Fruit fly (Drosophila melanogaster): ENCODE data around the gene CG14671.

The CG14671 gene

dm6 chr3R:5613114-5613443 lies 48.5 kb upstream of the CG14671 start, which contains the start of gene Atu (continued):
- TF ChIP-seq CG1529 (GFP tag; optimal IDR thresholded peaks at IDR 0.05) (no peak), Abd-B (GFP tag; optimal IDR thresholded peaks at IDR 0.05) (peak; percentile 73), inv (GFP tag; IDR thresholded peaks at IDR 0.05; ENCODE audit: partially characterized antibody) (peak; percentile 90), CG5180 (GFP tag; optimal IDR thresholded peaks at IDR 0.05) (no peak), CG4820 (GFP tag; optimal IDR thresholded peaks at IDR 0.05) (peak; percentile 61), Bdp1 (GFP tag; optimal IDR thresholded peaks at IDR 0.05) (no peak), lilli (GFP tag; optimal IDR thresholded peaks at IDR 0.05) (peak; percentile 48), CG17568 (GFP tag; optimal IDR thresholded peaks at IDR 0.05) (no peak), slbo (GFP tag; IDR thresholded peaks at IDR 0.05) (peak; percentile 49; the same call in 1 of the 2 replicates), CG1792 (GFP tag; optimal IDR thresholded peaks at IDR 0.05) (peak; percentile 99), CG17829 (tag; optimal IDR thresholded peaks at IDR 0.05) (peak; percentile 49), CG17186 (GFP tag; optimal IDR thresholded peaks at IDR 0.05) (peak; percentile 57), CG3995 (GFP tag; optimal IDR thresholded peaks at IDR 0.05) (peak; percentile 80), Gsc (GFP tag; IDR thresholded peaks at IDR 0.05) (no peak), Eip74EF (GFP tag; optimal IDR thresholded peaks at IDR 0.05) (no peak), Atf3 (GFP tag; optimal IDR thresholded peaks at IDR 0.05) (no peak), eve (GFP tag; optimal IDR thresholded peaks at IDR 0.05) (no peak), Sry-β (GFP tag; optimal IDR thresholded peaks at IDR 0.05) (no peak), HLHmδ (GFP tag; optimal IDR thresholded peaks at IDR 0.05) (no peak), al (GFP tag; IDR thresholded peaks at IDR 0.05) (no peak), CTCF (GFP tag; optimal IDR thresholded peaks at IDR 0.05) (no peak), ATbp (GFP tag; optimal IDR thresholded peaks at IDR 0.05) (no peak), CG11093 (GFP tag; IDR thresholded peaks at IDR 0.05) (no peak), CG10267 (tag; optimal IDR thresholded peaks at IDR 0.05) (peak; percentile 61), CG14441 (GFP tag; IDR thresholded peaks at IDR 0.05) (no peak), CG1233 (GFP tag; optimal IDR thresholded peaks at IDR 0.05) (no peak), Ets97D (GFP tag; optimal IDR thresholded peaks at IDR 0.05) (peak; percentile 66), bbx (GFP tag; IDR thresholded peaks at IDR 0.05; ENCODE audit: partially characterized antibody) (peak; percentile 83), chinmo (GFP tag; IDR thresholded peaks at IDR 0.05; ENCODE audit: partially characterized antibody) (peak; percentile 87), so (GFP tag; IDR thresholded peaks at IDR 0.05) (no peak), ftz-f1 (GFP tag; optimal IDR thresholded peaks at IDR 0.05) (no peak), CG9437 (GFP tag; optimal IDR thresholded peaks at IDR 0.05) (peak; percentile 24), CG6854 (GFP tag; optimal IDR thresholded peaks at IDR 0.05) (no peak), chn (GFP tag; optimal IDR thresholded peaks at IDR 0.05) (peak; percentile 39), ara (GFP tag; IDR thresholded peaks at IDR 0.05) (no peak), bsh (GFP tag; optimal IDR thresholded peaks at IDR 0.05) (peak in 1 of 2 experiments; percentile 1), pfk (GFP tag; optimal IDR thresholded peaks at IDR 0.05) (no peak), CG7372 (GFP tag; IDR thresholded peaks at IDR 0.05) (no peak), sisA (GFP tag; IDR thresholded peaks at IDR 0.05) (no peak), Hr51 (GFP tag; optimal IDR thresholded peaks at IDR 0.05) (peak in 1 of 2 experiments; percentile 3), crol (GFP tag; IDR thresholded peaks at IDR 0.05) (no peak), CG9817 (tag; optimal IDR thresholded peaks at IDR 0.05) (peak; percentile 25), ap (GFP tag; IDR thresholded peaks at IDR 0.05) (no peak), Adf1 (GFP tag; IDR thresholded peaks at IDR 0.05) (no peak), CG11723 (GFP tag; optimal IDR thresholded peaks at IDR 0.05) (no peak), tna (GFP tag; IDR thresholded peaks at IDR 0.05; ENCODE audit: partially characterized antibody) (peak; percentile 83), CG10462 (GFP tag; optimal IDR thresholded peaks at IDR 0.05) (no peak), gt (GFP tag; IDR thresholded peaks at IDR 0.05) (no peak), CG9932 (GFP tag; IDR thresholded peaks at IDR 0.05) (peak; percentile 69), Ssrp (tag; optimal IDR thresholded peaks at IDR 0.05) (no peak), YL-1 (GFP tag; optimal IDR thresholded peaks at IDR 0.05) (peak; percentile 81), tx (GFP tag; optimal IDR thresholded peaks at IDR 0.05) (peak; percentile 12)
